Worm (Caenorhabditis elegans) whole organism, early embryonic: ENCODE results near the gene pms-2.

Experiments
- B0310.2 ChIP-seq: sonication (generic microtip); optimal IDR thresholded peaks from 2 replicates; lab custom pipeline; 2016; ENCODE audit warnings: mild to moderate bottlenecking, missing genetic modification characterization, missing compliant biosample characterization
- F13C5.2 ChIP-seq: sonication (generic microtip); optimal IDR thresholded peaks from 2 replicates; lab custom pipeline; 2017; ENCODE audit warnings: mild to moderate bottlenecking, missing genetic modification characterization, inconsistent platforms, missing compliant biosample characterization
- ama-1 ChIP-seq: fragments of 150-350 bp; optimal IDR thresholded peaks from 2 replicates; lab custom pipeline; 2014
- ceh-13 ChIP-seq: fragments of 200-800 bp; sonication (Bioruptor generic); optimal IDR thresholded peaks from 2 replicates; lab custom pipeline; 2018; ENCODE audit warnings: mild to moderate bottlenecking, missing genetic modification characterization, missing compliant biosample characterization
- ets-7 ChIP-seq: sonication (generic microtip); optimal IDR thresholded peaks from 2 replicates; lab custom pipeline; 2016; ENCODE audit warnings: missing genotype, missing genetic modification characterization, missing compliant biosample characterization
- flt-1 ChIP-seq: fragments of 200-800 bp; sonication (Bioruptor generic); IDR thresholded peaks from 2 replicates; pipeline ENCODE4 v1.3.6; 2022; ENCODE audit warnings: missing genetic modification characterization, missing compliant biosample characterization
- hmbx-1 ChIP-seq: sonication (generic microtip); optimal IDR thresholded peaks from 2 replicates; lab custom pipeline; 2016; ENCODE audit warnings: mild to moderate bottlenecking, missing genetic modification characterization, missing compliant biosample characterization
- sea-1 ChIP-seq: fragments of 200-800 bp; sonication (Bioruptor generic); conservative IDR thresholded peaks from 2 replicates; pipeline ENCODE4 v1.3.6; 2022; ENCODE audit warnings: missing genetic modification characterization, missing compliant biosample characterization
- tbx-11 ChIP-seq: fragments of 200-800 bp; sonication (Bioruptor generic); IDR thresholded peaks from 2 replicates; pipeline ENCODE4 v1.3.6; 2022; ENCODE audit warnings: missing genetic modification characterization, missing compliant biosample characterization
- tbx-37 ChIP-seq: fragments of 200-800 bp; sonication (Bioruptor generic); conservative IDR thresholded peaks from 2 replicates; pipeline ENCODE4 v1.3.6; 2022; ENCODE audit warnings: missing genetic modification reagents, missing genetic modification characterization, missing compliant biosample characterization

DNA sequence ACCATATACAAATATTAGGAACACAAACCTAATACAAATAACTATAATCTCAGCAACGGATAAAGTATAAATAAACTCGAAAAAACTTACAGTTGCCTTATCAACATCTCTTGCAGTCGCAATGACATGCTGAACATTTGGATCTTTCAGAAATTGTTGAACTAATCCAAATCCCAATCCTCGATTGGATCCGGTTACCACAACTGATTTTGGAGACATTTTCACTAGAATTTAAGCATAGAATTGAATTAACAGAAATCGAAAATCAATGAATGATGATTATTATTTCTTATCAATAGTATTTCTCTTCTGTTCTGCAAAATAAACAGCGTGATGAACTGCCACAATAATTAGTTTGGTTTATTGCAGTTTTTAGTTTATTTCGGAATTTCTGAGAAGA is 50.2 kb downstream of the pms-2 start, which contains the start of the genes C55A6.11 and C55A6.7:
- TF ChIP-seq flt-1 (GFP tag; lab: Robert Waterston, UW) (no peak), F13C5.2 (no peak), ceh-13 (GFP tag; lab: Kevin White, UChicago) (no peak), hmbx-1 (tag; lab: Kevin White, UChicago) (no peak), B0310.2 (no peak), sea-1 (GFP tag; lab: Robert Waterston, UW) (no peak), ama-1 (lab: Kevin White, UChicago) (no peak), tbx-11 (GFP tag; lab: Robert Waterston, UW) (no peak), tbx-37 (GFP tag; lab: Robert Waterston, UW) (no peak), ets-7 (tag; lab: Kevin White, UChicago) (no peak)
